Fruit fly (Drosophila melanogaster) whole organism, embryonic: Measurements from ENCODE around the gene CG44838.
A peak's percentile ranks its signal among the peaks of the same experiment; 100 is the strongest.

ENCODE experiments used
- Blimp-1 ChIP-seq: fragments of 200-800 bp; sonication (Bioruptor generic); optimal IDR thresholded peaks from 3 replicates; lab custom pipeline; 2018; ENCODE audit warnings: missing biosample characterization, missing genetic modification characterization, mild to moderate bottlenecking, moderate library complexity, missing genetic modification reagents
- CG10274 ChIP-seq: fragments of 200-800 bp; sonication (Bioruptor generic); optimal IDR thresholded peaks from 3 replicates; lab custom pipeline; 2017; ENCODE audit warnings: missing biosample characterization, mild to moderate bottlenecking, missing genetic modification characterization
- CG10366 ChIP-seq: fragments of 200-800 bp; sonication (Bioruptor generic); IDR thresholded peaks from 2 replicates; pipeline ENCODE4 v1.3.6; 2022; ENCODE audit warnings: missing biosample characterization, missing genetic modification characterization
- CG10565 ChIP-seq: fragments of 200-800 bp; sonication (Bioruptor generic); optimal IDR thresholded peaks from 3 replicates; lab custom pipeline; 2016; ENCODE audit warnings: missing biosample characterization, mild to moderate bottlenecking, missing genetic modification characterization
- CG11560 ChIP-seq: fragments of 200-800 bp; sonication (Bioruptor generic); IDR thresholded peaks from 3 replicates; pipeline ENCODE4 v1.3.6; 2022; ENCODE audit warnings: missing biosample characterization, missing genetic modification characterization
- CG11695 ChIP-seq: fragments of 200-800 bp; sonication (Bioruptor generic); IDR thresholded peaks from 3 replicates; pipeline ENCODE4 v1.3.6; 2022; ENCODE audit warnings: missing biosample characterization, missing genetic modification characterization
- CG12104 ChIP-seq: fragments of 200-800 bp; sonication (Bioruptor generic); optimal IDR thresholded peaks from 3 replicates; lab custom pipeline; 2016; ENCODE audit warnings: missing biosample characterization, missing genetic modification characterization
- CG13424 ChIP-seq: fragments of 200-800 bp; sonication (Bioruptor generic); optimal IDR thresholded peaks from 2 replicates; lab custom pipeline; 2019; ENCODE audit warnings: missing biosample characterization, mild to moderate bottlenecking, missing genetic modification characterization, moderate library complexity
- CG14965 ChIP-seq: fragments of 200-800 bp; sonication (Bioruptor generic); optimal IDR thresholded peaks from 2 replicates; lab custom pipeline; 2016; ENCODE audit warnings: missing biosample characterization, missing genetic modification characterization, borderline replicate concordance
- CG15269 ChIP-seq: fragments of 200-800 bp; sonication (Bioruptor generic); optimal IDR thresholded peaks from 2 replicates; lab custom pipeline; 2018; ENCODE audit warnings: missing biosample characterization, mild to moderate bottlenecking, missing genetic modification characterization, moderate library complexity
- CG16815 ChIP-seq: fragments of 200-800 bp; sonication (Bioruptor generic); optimal IDR thresholded peaks from 3 replicates; lab custom pipeline; 2017; ENCODE audit warnings: missing biosample characterization, mild to moderate bottlenecking, missing genetic modification characterization
- CG2712 ChIP-seq: fragments of 200-800 bp; optimal IDR thresholded peaks from 3 replicates; lab custom pipeline; 2019; ENCODE audit warnings: missing biosample characterization, mild to moderate bottlenecking, missing genetic modification characterization, moderate library complexity
- CG3065 ChIP-seq: fragments of 200-800 bp; sonication (Bioruptor generic); optimal IDR thresholded peaks from 2 replicates; lab custom pipeline; 2016; ENCODE audit warnings: missing biosample characterization, missing genetic modification characterization
- CG32532 ChIP-seq: fragments of 200-800 bp; sonication (Bioruptor generic); IDR thresholded peaks from 2 replicates; pipeline ENCODE4 v1.3.6; 2022; ENCODE audit warnings: missing biosample characterization, missing genetic modification characterization
- CG3847 ChIP-seq: fragments of 200-800 bp; sonication (Bioruptor generic); IDR thresholded peaks from 2 replicates; pipeline ENCODE4 v1.3.6; 2022; ENCODE audit warnings: missing biosample characterization, missing genetic modification characterization
- CG4282 ChIP-seq: fragments of 200-800 bp; sonication (Bioruptor generic); optimal IDR thresholded peaks from 2 replicates; lab custom pipeline; 2016; ENCODE audit warnings: missing biosample characterization, missing genetic modification characterization
- CG6654 ChIP-seq: fragments of 200-800 bp; sonication (Bioruptor generic); optimal IDR thresholded peaks from 2 replicates; lab custom pipeline; 2017; ENCODE audit warnings: missing biosample characterization, mild to moderate bottlenecking, missing genetic modification characterization
- CG9609 ChIP-seq: fragments of 200-800 bp; sonication (Bioruptor generic); optimal IDR thresholded peaks from 3 replicates; lab custom pipeline; 2016; ENCODE audit warnings: missing biosample characterization, missing genetic modification characterization
- CG9932 ChIP-seq: fragments of 200-800 bp; sonication (Bioruptor generic); IDR thresholded peaks from 2 replicates; pipeline ENCODE4 v1.3.6; 2022; ENCODE audit warnings: missing biosample characterization, missing genetic modification characterization
- Fer1 ChIP-seq: fragments of 200-800 bp; sonication (Bioruptor generic); optimal IDR thresholded peaks from 2 replicates; lab custom pipeline; 2017; ENCODE audit warnings: missing biosample characterization, mild to moderate bottlenecking, missing genetic modification characterization
- Fer2 ChIP-seq: fragments of 200-800 bp; sonication (Bioruptor generic); optimal IDR thresholded peaks from 2 replicates; lab custom pipeline; 2018; ENCODE audit warnings: missing biosample characterization, mild to moderate bottlenecking, missing genetic modification characterization, moderate library complexity
- Gsc ChIP-seq: fragments of 200-800 bp; sonication (Bioruptor generic); IDR thresholded peaks from 2 replicates; pipeline ENCODE4 v1.3.6; 2022; ENCODE audit warnings: missing biosample characterization, missing genetic modification characterization
- Gug ChIP-seq: fragments of 200-800 bp; sonication (Bioruptor generic); IDR thresholded peaks from 4 replicates; pipeline ENCODE4 v1.3.6; 2022; ENCODE audit warnings: missing biosample characterization, missing genetic modification characterization
- Hmr ChIP-seq: fragments of 200-800 bp; sonication (Bioruptor generic); optimal IDR thresholded peaks from 3 replicates; lab custom pipeline; 2017; ENCODE audit warnings: mild to moderate bottlenecking, missing biosample characterization, missing genetic modification reagents, missing genetic modification characterization
- MTF-1 ChIP-seq: fragments of 200-800 bp; sonication (Bioruptor generic); optimal IDR thresholded peaks from 2 replicates; lab custom pipeline; 2018; ENCODE audit warnings: missing biosample characterization, mild to moderate bottlenecking, missing genetic modification characterization, borderline replicate concordance
- Nf-YA ChIP-seq: fragments of 200-800 bp; sonication (Bioruptor generic); IDR thresholded peaks from 2 replicates; pipeline ENCODE4 v1.3.6; 2022; ENCODE audit warnings: missing biosample characterization, missing genetic modification characterization
- Optix ChIP-seq: fragments of 200-800 bp; sonication (Bioruptor generic); IDR thresholded peaks from 3 replicates; pipeline ENCODE4 v1.3.6; 2022; ENCODE audit warnings: missing biosample characterization, missing genetic modification characterization
- Sin3A ChIP-seq: fragments of >200 bp; optimal IDR thresholded peaks from 2 replicates; lab custom pipeline; 2018
- Ssrp ChIP-seq: fragments of 200-800 bp; sonication (Bioruptor generic); optimal IDR thresholded peaks from 2 replicates; lab custom pipeline; 2018; ENCODE audit warnings: missing biosample characterization, mild to moderate bottlenecking, missing genetic modification characterization, moderate library complexity
- TFAM ChIP-seq: fragments of 200-800 bp; sonication (Bioruptor generic); optimal IDR thresholded peaks from 2 replicates; lab custom pipeline; 2017; ENCODE audit warnings: missing biosample characterization, missing genetic modification characterization, inconsistent platforms
- Xrp1 ChIP-seq: fragments of 200-800 bp; sonication (Bioruptor generic); IDR thresholded peaks from 2 replicates; pipeline ENCODE4 v1.3.6; 2022; ENCODE audit warnings: missing biosample characterization, missing genetic modification characterization
- caup ChIP-seq: fragments of 200-800 bp; sonication (Bioruptor generic); optimal IDR thresholded peaks from 3 replicates; lab custom pipeline; 2017; ENCODE audit warnings: missing biosample characterization, mild to moderate bottlenecking, missing genetic modification characterization, moderate library complexity; ENCODE audit not compliant: severe bottlenecking
- chn ChIP-seq: fragments of 200-800 bp; sonication (Bioruptor generic); optimal IDR thresholded peaks from 2 replicates; lab custom pipeline; 2016; ENCODE audit warnings: missing biosample characterization, missing genetic modification characterization
- dati ChIP-seq: fragments of 200-800 bp; sonication (Bioruptor generic); IDR thresholded peaks from 2 replicates; pipeline ENCODE4 v1.3.6; 2022; ENCODE audit warnings: missing biosample characterization, missing genetic modification characterization
- ewg ChIP-seq: fragments of 200-800 bp; sonication (Bioruptor generic); optimal IDR thresholded peaks from 3 replicates; lab custom pipeline; 2017; ENCODE audit warnings: mild to moderate bottlenecking, missing biosample characterization, missing genetic modification reagents, missing genetic modification characterization
- fu2 ChIP-seq: fragments of 200-800 bp; sonication (Bioruptor generic); optimal IDR thresholded peaks from 2 replicates; lab custom pipeline; 2016; ENCODE audit warnings: missing biosample characterization, missing genetic modification characterization
- gcm2 ChIP-seq: fragments of 200-800 bp; sonication (Bioruptor generic); optimal IDR thresholded peaks from 2 replicates; lab custom pipeline; 2016; ENCODE audit warnings: missing biosample characterization, missing genetic modification characterization
- gro ChIP-seq: fragments of 200-800 bp; sonication (Bioruptor generic); optimal IDR thresholded peaks from 2 replicates; lab custom pipeline; 2016; ENCODE audit warnings: missing biosample characterization, missing genetic modification characterization
- gsb-n ChIP-seq: fragments of 200-800 bp; sonication (Bioruptor generic); optimal IDR thresholded peaks from 3 replicates; lab custom pipeline; 2018; ENCODE audit warnings: missing biosample characterization, mild to moderate bottlenecking, missing genetic modification characterization
- kay ChIP-seq: fragments of 200-800 bp; sonication (Bioruptor generic); optimal IDR thresholded peaks from 2 replicates; lab custom pipeline; 2016; ENCODE audit warnings: missing biosample characterization, missing genetic modification characterization
- lbe ChIP-seq: fragments of 200-800 bp; sonication (Bioruptor generic); optimal IDR thresholded peaks from 2 replicates; lab custom pipeline; 2016; ENCODE audit warnings: missing biosample characterization, mild to moderate bottlenecking, missing genetic modification characterization
- mirr ChIP-seq: fragments of 200-800 bp; sonication (Bioruptor generic); optimal IDR thresholded peaks from 3 replicates; lab custom pipeline; 2018; ENCODE audit warnings: missing biosample characterization, mild to moderate bottlenecking, missing genetic modification characterization
- nerfin-1 ChIP-seq: fragments of 200-800 bp; sonication (Bioruptor generic); optimal IDR thresholded peaks from 3 replicates; lab custom pipeline; 2019; ENCODE audit warnings: missing biosample characterization, mild to moderate bottlenecking, missing genetic modification characterization, moderate library complexity
- peb ChIP-seq: fragments of 200-800 bp; sonication (Bioruptor generic); IDR thresholded peaks from 2 replicates; pipeline ENCODE4 v1.3.6; 2022; ENCODE audit warnings: missing biosample characterization, missing genetic modification characterization
- tll ChIP-seq, 2 experiments: fragments of 200-800 bp in 1 of 2; fragments of >200 bp in 1 of 2; sonication (Bioruptor generic) in 1 of 2; optimal IDR thresholded peaks; 2 replicates each; lab custom pipeline; 2017 to 2019; ENCODE audit warnings: missing biosample characterization in 2 of 2, missing genetic modification characterization in 2 of 2, mild to moderate bottlenecking in 1 of 2, moderate library complexity in 1 of 2
- toy ChIP-seq: fragments of 200-800 bp; sonication (Bioruptor generic); IDR thresholded peaks from 2 replicates; pipeline ENCODE4 v1.3.6; 2022; ENCODE audit warnings: missing biosample characterization, missing genetic modification characterization
- unpg ChIP-seq: fragments of 200-800 bp; sonication (Bioruptor generic); optimal IDR thresholded peaks from 3 replicates; lab custom pipeline; 2018; ENCODE audit warnings: missing biosample characterization, mild to moderate bottlenecking, missing genetic modification characterization, moderate library complexity
- yki ChIP-seq: fragments of >200 bp; optimal IDR thresholded peaks from 3 replicates; lab custom pipeline; 2018
- zen ChIP-seq: fragments of 200-800 bp; sonication (Bioruptor generic); optimal IDR thresholded peaks from 3 replicates; lab custom pipeline; 2018; ENCODE audit warnings: missing biosample characterization, mild to moderate bottlenecking, missing genetic modification characterization, moderate library complexity
- zen2 ChIP-seq: fragments of 200-800 bp; sonication (Bioruptor generic); IDR thresholded peaks from 3 replicates; pipeline ENCODE4 v1.3.6; 2022; ENCODE audit warnings: missing biosample characterization, missing genetic modification characterization; ENCODE audit not compliant: partially characterized antibody
- zfh2 ChIP-seq: fragments of 200-800 bp; sonication (Bioruptor generic); optimal IDR thresholded peaks from 2 replicates; lab custom pipeline; 2016; ENCODE audit warnings: missing biosample characterization, missing genetic modification characterization

The CG44838 gene

DNA sequence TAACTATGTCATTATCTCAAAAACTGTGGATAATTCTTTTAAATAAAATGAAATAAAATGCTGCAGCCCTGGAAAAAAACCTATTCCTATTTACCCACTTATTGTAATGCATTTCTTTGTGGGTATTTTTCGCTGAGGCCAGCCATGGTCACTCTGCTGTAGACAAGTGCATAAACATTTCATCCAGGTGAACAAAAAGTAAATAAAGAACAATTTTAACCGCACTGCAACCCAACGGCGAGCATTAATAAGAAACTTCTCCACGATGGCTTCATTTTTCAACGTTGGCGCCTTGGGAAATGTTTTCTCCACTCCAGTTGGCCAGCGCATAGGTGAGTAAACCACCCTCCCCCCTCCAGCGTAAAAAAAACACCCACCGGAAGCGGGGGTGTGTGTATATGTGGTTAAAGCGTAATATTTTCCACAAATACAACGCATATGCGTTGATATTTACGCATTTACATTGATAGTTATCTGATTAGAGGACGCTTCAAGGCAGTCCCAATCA is 14.1 kb upstream of the CG44838 start, which contains the start of gene CG3529 (continued):
- TF ChIP-seq Ssrp (no peak), gro (GFP tag; lab: Kevin White, UChicago) (no peak), chn (peak; percentile 79), Optix (GFP tag; lab: Robert Waterston, UW) (no peak), Sin3A (lab: Kevin White, UChicago) (peak; percentile 25), CG9609 (GFP tag; lab: Kevin White, UChicago) (no peak), Blimp-1 (peak; percentile 26), yki (lab: Kevin White, UChicago) (no peak), zfh2 (no peak), Hmr (peak; percentile 48), CG14965 (GFP tag; lab: Kevin White, UChicago) (no peak), Fer1 (peak; percentile 62), nerfin-1 (peak; percentile 87), toy (no peak), unpg (no peak), gsb-n (tag; lab: Kevin White, UChicago) (no peak), caup (GFP tag; lab: Kevin White, UChicago) (peak; percentile 53), kay (GFP tag; lab: Kevin White, UChicago) (no peak), ewg (GFP tag; lab: Kevin White, UChicago) (peak; percentile 14), CG11560 (tag; lab: Robert Waterston, UW) (no peak), Nf-YA (peak; percentile 53; the same call in 1 of the 2 replicates), CG4282 (no peak), Gsc (GFP tag; lab: Robert Waterston, UW) (no peak), CG10366 (no peak), peb (GFP tag; lab: Robert Waterston, UW) (no peak), CG11695 (GFP tag; lab: Robert Waterston, UW) (no peak), Xrp1 (GFP tag; lab: Robert Waterston, UW) (no peak), Fer2 (tag; lab: Kevin White, UChicago) (no peak), zen (tag; lab: Kevin White, UChicago) (no peak), CG32532 (peak; percentile 47), CG10274 (GFP tag; lab: Kevin White, UChicago) (no peak), TFAM (GFP tag; lab: Kevin White, UChicago) (no peak), CG13424 (tag; lab: Kevin White, UChicago) (peak; percentile 47), Gug (no peak), tll (GFP tag; optimal IDR thresholded peaks at IDR 0.05; lab: Kevin White, UChicago) (no peak), CG10565 (GFP tag; lab: Kevin White, UChicago) (no peak), CG3065 (no peak), MTF-1 (GFP tag; lab: Kevin White, UChicago) (peak; percentile 36), CG9932 (GFP tag; lab: Robert Waterston, UW) (peak; percentile 42; the same call in 1 of the 2 replicates), CG12104 (GFP tag; lab: Kevin White, UChicago) (peak; percentile 21), CG6654 (GFP tag; lab: Kevin White, UChicago) (no peak), zen2 (no peak), CG15269 (peak; percentile 1), mirr (GFP tag; lab: Kevin White, UChicago) (no peak), fu2 (GFP tag; lab: Kevin White, UChicago) (no peak), CG16815 (GFP tag; lab: Kevin White, UChicago) (no peak), CG2712 (tag; lab: Kevin White, UChicago) (peak; percentile 57), CG3847 (peak; percentile 48; the same call in 1 of the 2 replicates), lbe (GFP tag; lab: Kevin White, UChicago) (peak; percentile 29), gcm2 (no peak), dati (GFP tag; lab: Robert Waterston, UW) (no peak)
